Worm (Caenorhabditis elegans): Measurements from ENCODE around the gene JC8.7.

JC8.7 gene

ce11 chrIV:13300109-13300508, 53.0 kb downstream of the JC8.7 start, which contains the start of gene kdp-1 (continued):
- TF ChIP-seq mel-28 (tag; optimal IDR thresholded peaks at IDR 0.05; ENCODE audit: borderline replicate concordance), result no peak
- TF ChIP-seq Y53F4B.3 (GFP tag; IDR thresholded peaks at IDR 0.05), result no peak
- no peak for TF ChIP-seq ceh-100 (GFP tag; IDR thresholded peaks at IDR 0.05)
- peak; percentile 2 for TF ChIP-seq F52B5.7 (tag; optimal IDR thresholded peaks at IDR 0.05)
- no peak for TF ChIP-seq snpc-4 (GFP tag; optimal IDR thresholded peaks at IDR 0.05)
- peak in 1 of 4 experiments; percentile 45 for TF ChIP-seq snpc-4 (tag; optimal IDR thresholded peaks at IDR 0.05)
- peak; percentile 62 for TF ChIP-seq repo-1 (tag; optimal IDR thresholded peaks at IDR 0.05)
- peak; percentile 66; the same call in 1 of the 2 replicates for TF ChIP-seq zfh-2 (GFP tag; conservative IDR thresholded peaks at IDR 0.05)
- peak; percentile 34 for TF ChIP-seq F49E8.2 (tag; optimal IDR thresholded peaks at IDR 0.05; ENCODE audit: insufficient read depth)
- 0 out of 2 replicates have a peak, but pooled peaks have one; percentile 53 for TF ChIP-seq ztf-25 (GFP tag; IDR thresholded peaks at IDR 0.05)
- TF ChIP-seq Y53G8AR.9 (GFP tag; conservative IDR thresholded peaks at IDR 0.05), result 0 out of 2 replicates have a peak, but pooled peaks have one; percentile 26
- TF ChIP-seq mcd-1 (GFP tag; IDR thresholded peaks at IDR 0.05), result peak; percentile 62
- TF ChIP-seq nhr-27 (tag; optimal IDR thresholded peaks at IDR 0.05), result no peak
- no peak for TF ChIP-seq snpc-1.1 (tag; optimal IDR thresholded peaks at IDR 0.05; ENCODE audit: insufficient read depth)
- no peak for TF ChIP-seq Y79H2A.3 (GFP tag; conservative IDR thresholded peaks at IDR 0.05)
- no peak for TF ChIP-seq bed-1 (GFP tag; IDR thresholded peaks at IDR 0.05)
- TF ChIP-seq tbp1 (GFP tag; optimal IDR thresholded peaks at IDR 0.05), result no peak
- TF ChIP-seq nfyb-1 (GFP tag; IDR thresholded peaks at IDR 0.05), result 0 out of 2 replicates have a peak, but pooled peaks have one; percentile 31
- 0 out of 2 replicates have a peak, but pooled peaks have one; percentile 60 for TF ChIP-seq nfya-2 (GFP tag; IDR thresholded peaks at IDR 0.05)
- TF ChIP-seq fkh-3 (tag; optimal IDR thresholded peaks at IDR 0.05), result peak; percentile 35
- no peak; the same call in 1 of the 2 replicates for TF ChIP-seq B0336.3 (GFP tag; IDR thresholded peaks at IDR 0.05)
- TF ChIP-seq cebp-1 (GFP tag; IDR thresholded peaks at IDR 0.05), result no peak
- TF ChIP-seq cebp-1 (tag; optimal IDR thresholded peaks at IDR 0.05), result no peak
- TF ChIP-seq aptf-2 (GFP tag; conservative IDR thresholded peaks at IDR 0.05), result no peak
- peak in 1 of 2 experiments; percentile 42 for TF ChIP-seq rec-8 (tag; optimal IDR thresholded peaks at IDR 0.05)
